Fruit fly (Drosophila melanogaster) S2 (cell line): ENCODE results near the gene Unc50.

Experiments used
- CG8478 ChIP-seq: fragments of >200 bp; optimal IDR thresholded peaks from 2 replicates; lab custom pipeline; 2018
- CTCF ChIP-seq, 2 experiments: fragments of >200 bp; optimal IDR thresholded peaks; 2 replicates each; lab custom pipeline; 2018

DNA sequence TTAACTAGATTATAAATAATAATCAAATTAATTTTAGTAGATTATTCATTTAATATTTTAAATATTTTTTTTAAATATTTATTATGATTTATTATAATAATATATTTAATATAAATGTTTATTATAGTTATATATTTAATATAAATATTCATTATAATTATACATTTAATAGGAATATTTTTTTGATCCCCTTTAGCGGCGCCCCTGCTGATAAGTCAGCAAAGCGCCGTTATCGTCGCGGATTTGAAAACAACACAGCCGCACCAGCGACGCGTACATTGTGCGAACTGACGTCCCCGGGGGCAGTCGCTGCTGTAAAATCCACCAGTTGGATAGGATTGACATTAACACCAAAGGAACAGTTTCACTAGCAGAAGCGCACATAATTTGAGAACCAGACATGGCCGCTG lies 36.3 kb upstream of the Unc50 start, which contains the start of gene CG8112:
- TF ChIP-seq CTCF (optimal IDR thresholded peaks at IDR 0.05; lab: Kevin White, UChicago) (no peak), CG8478 (no peak)
